Fruit fly (Drosophila melanogaster): ENCODE results near the gene Spn.

Spn gene

DNA sequence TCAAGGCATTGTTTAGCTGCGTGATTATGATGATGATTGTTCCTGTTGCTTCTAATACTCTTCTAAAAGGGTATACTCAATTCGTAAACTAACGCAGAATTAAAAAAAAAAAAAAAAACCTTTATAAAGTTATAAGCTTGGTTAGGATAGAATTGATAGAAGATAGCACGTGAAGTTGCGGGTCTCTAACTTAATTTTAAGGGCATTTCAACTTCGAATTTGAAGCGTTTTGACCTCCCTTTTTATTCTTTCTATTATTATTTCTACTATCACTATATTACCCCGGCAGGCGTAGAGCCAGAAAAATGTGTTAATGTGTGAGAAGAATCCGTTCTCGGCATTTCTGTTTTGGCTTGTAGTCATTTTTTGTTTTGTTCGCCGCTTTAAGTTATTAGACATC, 24.6 kb upstream of the Spn start (continued):
- TF ChIP-seq jing (GFP tag; optimal IDR thresholded peaks at IDR 0.05) (no peak), yki (optimal IDR thresholded peaks at IDR 0.05) (no peak), tx (GFP tag; optimal IDR thresholded peaks at IDR 0.05) (peak; percentile 30), CG11504 (tag; optimal IDR thresholded peaks at IDR 0.05) (peak; percentile 77), CG13894 (tag; optimal IDR thresholded peaks at IDR 0.05) (peak; percentile 23), ham (GFP tag; IDR thresholded peaks at IDR 0.05) (no peak), CG12744 (GFP tag; optimal IDR thresholded peaks at IDR 0.05) (peak; percentile 42), CG10366 (GFP tag; IDR thresholded peaks at IDR 0.05) (peak; percentile 70), Max (GFP tag; optimal IDR thresholded peaks at IDR 0.05) (peak; percentile 53), CG14860 (GFP tag; IDR thresholded peaks at IDR 0.05; ENCODE audit: partially characterized antibody) (no peak), crc (GFP tag; optimal IDR thresholded peaks at IDR 0.05) (peak; percentile 32), CG10959 (GFP tag; IDR thresholded peaks at IDR 0.05) (peak; percentile 51), CG8388 (GFP tag; optimal IDR thresholded peaks at IDR 0.05) (peak; percentile 64), dpn (GFP tag; optimal IDR thresholded peaks at IDR 0.05) (peak; percentile 45 to 66), CHES-1-like (GFP tag; optimal IDR thresholded peaks at IDR 0.05) (peak; percentile 23), dm (GFP tag; optimal IDR thresholded peaks at IDR 0.05) (peak; percentile 22), CG7271 (tag; optimal IDR thresholded peaks at IDR 0.05) (no peak), CG16813 (GFP tag; IDR thresholded peaks at IDR 0.05; ENCODE audit: partially characterized antibody) (no peak), corto (GFP tag; optimal IDR thresholded peaks at IDR 0.05) (no peak), CG13287 (GFP tag; IDR thresholded peaks at IDR 0.05; ENCODE audit: partially characterized antibody) (no peak), ranshi (GFP tag; IDR thresholded peaks at IDR 0.05) (peak; percentile 53; the same call in 1 of the 2 replicates), cwo (GFP tag; optimal IDR thresholded peaks at IDR 0.05) (peak; percentile 25), dati (GFP tag; IDR thresholded peaks at IDR 0.05) (no peak), sob (GFP tag; IDR thresholded peaks at IDR 0.05) (peak; percentile 63), CG7745 (tag; optimal IDR thresholded peaks at IDR 0.05) (no peak), dmrt99B (tag; optimal IDR thresholded peaks at IDR 0.05) (peak; percentile 67), CG13775 (GFP tag; optimal IDR thresholded peaks at IDR 0.05) (peak; percentile 44), fd3F (GFP tag; optimal IDR thresholded peaks at IDR 0.05) (peak; percentile 41), Scr (GFP tag; IDR thresholded peaks at IDR 0.05; ENCODE audit: partially characterized antibody) (no peak), Hsf (GFP tag; optimal IDR thresholded peaks at IDR 0.05) (peak; percentile 69), tup (GFP tag; optimal IDR thresholded peaks at IDR 0.05) (peak; percentile 43), CG9727 (GFP tag; optimal IDR thresholded peaks at IDR 0.05) (peak; percentile 59), tin (GFP tag; optimal IDR thresholded peaks at IDR 0.05) (peak; percentile 68), CG7372 (GFP tag; IDR thresholded peaks at IDR 0.05) (peak; percentile 28; the same call in 1 of the 2 replicates), Fer2 (tag; optimal IDR thresholded peaks at IDR 0.05) (no peak), CG17361 (GFP tag; IDR thresholded peaks at IDR 0.05) (peak; percentile 74), Sox102F (GFP tag; optimal IDR thresholded peaks at IDR 0.05) (peak; percentile 79), Atf3 (GFP tag; optimal IDR thresholded peaks at IDR 0.05) (peak; percentile 41), Eip74EF (GFP tag; optimal IDR thresholded peaks at IDR 0.05) (peak in 1 of 2 experiments; percentile 44), CG34422 (GFP tag; IDR thresholded peaks at IDR 0.05) (peak; percentile 50; the same call in 1 of the 3 replicates), Antp (GFP tag; optimal IDR thresholded peaks at IDR 0.05) (peak; percentile 20), CG5953 (GFP tag; IDR thresholded peaks at IDR 0.05) (peak; percentile 57), Abd-B (GFP tag; optimal IDR thresholded peaks at IDR 0.05) (peak; percentile 64), Asciz (GFP tag; optimal IDR thresholded peaks at IDR 0.05) (peak; percentile 61), bcd (GFP tag; optimal IDR thresholded peaks at IDR 0.05) (peak; percentile 33), CG15073 (GFP tag; optimal IDR thresholded peaks at IDR 0.05) (no peak), fd96Cb (tag; optimal IDR thresholded peaks at IDR 0.05) (peak; percentile 72), vvl (GFP tag; IDR thresholded peaks at IDR 0.05) (peak; percentile 83), Dek (tag; optimal IDR thresholded peaks at IDR 0.05) (peak; percentile 27), inv (GFP tag; IDR thresholded peaks at IDR 0.05; ENCODE audit: partially characterized antibody) (no peak)
